Fruit fly (Drosophila melanogaster): Measurements from ENCODE around the gene CG4455.

DNA sequence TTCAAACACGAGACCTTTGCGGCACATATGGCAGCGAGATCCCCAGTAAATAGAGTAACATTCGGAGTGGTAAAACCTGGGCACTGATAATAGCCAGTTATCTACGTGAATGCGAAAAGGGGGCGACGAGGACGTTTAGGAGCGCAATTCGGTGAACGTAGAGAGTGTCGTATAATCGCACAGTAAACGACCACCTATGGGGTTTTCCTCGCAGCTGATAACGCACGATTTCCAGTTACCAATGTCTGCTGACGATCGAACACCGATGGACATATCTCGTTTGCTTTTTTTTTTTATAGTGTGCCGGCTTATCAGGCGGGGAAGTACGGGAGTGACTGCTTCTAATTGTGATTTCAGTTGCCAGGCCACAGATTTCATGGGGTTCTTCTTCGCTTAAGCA is 33.0 kb upstream of the CG4455 start:
- TF ChIP-seq Ets98B (GFP tag; IDR thresholded peaks at IDR 0.05), result no peak
- no peak for TF ChIP-seq CG9948 (tag; optimal IDR thresholded peaks at IDR 0.05)
- no peak for TF ChIP-seq CG34367 (tag; optimal IDR thresholded peaks at IDR 0.05)
- no peak for TF ChIP-seq CG4496 (GFP tag; IDR thresholded peaks at IDR 0.05)
